Fruit fly (Drosophila melanogaster): ENCODE data around the gene Nrd1.

dm6 chrX:11906818-11907281 lies 38.2 kb upstream of the Nrd1 start, which contains the start of gene CG43156:
- TF ChIP-seq CTCF (optimal IDR thresholded peaks at IDR 0.05): no peak
- TF ChIP-seq CG8478 (optimal IDR thresholded peaks at IDR 0.05): no peak
